Worm (Caenorhabditis elegans): ENCODE data around the gene F20C5.11.

- no peak for TF ChIP-seq F49E8.2 (tag; optimal IDR thresholded peaks at IDR 0.05; ENCODE audit: insufficient read depth)
- no peak for TF ChIP-seq B0336.3 (GFP tag; IDR thresholded peaks at IDR 0.05)
- TF ChIP-seq ama-1 (optimal IDR thresholded peaks at IDR 0.05), result no peak
- no peak for TF ChIP-seq ama-1 (GFP tag; optimal IDR thresholded peaks at IDR 0.05)
- TF ChIP-seq attf-6 (GFP tag; IDR thresholded peaks at IDR 0.05), result no peak
- no peak for TF ChIP-seq Y95B8A.8 (GFP tag; IDR thresholded peaks at IDR 0.05)
- no peak for TF ChIP-seq C17E4.6 (GFP tag; IDR thresholded peaks at IDR 0.05)
- no peak for TF ChIP-seq snpc-4 (GFP tag; optimal IDR thresholded peaks at IDR 0.05)
- TF ChIP-seq snpc-4 (tag; optimal IDR thresholded peaks at IDR 0.05), result no peak
Observed at ce11 chrIV:8762471-8762870, 675 bp upstream of the F20C5.11 start.
